Fruit fly (Drosophila melanogaster) whole organism, embryonic: ENCODE data around the gene CG1136.

Experiments used
- ATbp ChIP-seq: fragments of 200-800 bp; sonication (Bioruptor generic); optimal IDR thresholded peaks from 2 replicates; lab custom pipeline; 2017; ENCODE audit warnings: missing biosample characterization, mild to moderate bottlenecking, missing genetic modification characterization, missing genetic modification reagents
- Adf1 ChIP-seq: fragments of 200-800 bp; sonication (Bioruptor generic); IDR thresholded peaks from 2 replicates; pipeline ENCODE4 v1.3.6; 2022; ENCODE audit warnings: missing biosample characterization, missing genetic modification characterization
- CG12155 ChIP-seq: fragments of 200-800 bp; sonication (Bioruptor generic); optimal IDR thresholded peaks from 3 replicates; lab custom pipeline; 2016; ENCODE audit warnings: missing biosample characterization, missing genetic modification characterization
- CG17328 ChIP-seq: fragments of 200-800 bp; sonication (Bioruptor generic); IDR thresholded peaks from 2 replicates; pipeline ENCODE4 v1.3.6; 2022; ENCODE audit warnings: missing biosample characterization, missing genetic modification characterization
- CG17802 ChIP-seq: fragments of 200-800 bp; sonication (Bioruptor generic); optimal IDR thresholded peaks from 2 replicates; lab custom pipeline; 2018; ENCODE audit warnings: missing biosample characterization, mild to moderate bottlenecking, missing genetic modification characterization, moderate library complexity
- CG17912 ChIP-seq: fragments of 200-800 bp; sonication (Bioruptor generic); optimal IDR thresholded peaks from 2 replicates; lab custom pipeline; 2018; ENCODE audit warnings: missing biosample characterization, mild to moderate bottlenecking, missing genetic modification characterization
- CG2678 ChIP-seq: fragments of 200-800 bp; sonication (Bioruptor generic); optimal IDR thresholded peaks from 3 replicates; lab custom pipeline; 2019; ENCODE audit warnings: missing biosample characterization, mild to moderate bottlenecking, missing genetic modification characterization, moderate library complexity
- CG30403 ChIP-seq: fragments of 200-800 bp; sonication (Bioruptor generic); optimal IDR thresholded peaks from 3 replicates; lab custom pipeline; 2016; ENCODE audit warnings: missing biosample characterization, missing genetic modification characterization
- CG32532 ChIP-seq: fragments of 200-800 bp; sonication (Bioruptor generic); IDR thresholded peaks from 2 replicates; pipeline ENCODE4 v1.3.6; 2022; ENCODE audit warnings: missing biosample characterization, missing genetic modification characterization
- CG34224 ChIP-seq: fragments of 200-800 bp; sonication (Bioruptor generic); IDR thresholded peaks from 3 replicates; pipeline ENCODE4 v1.3.6; 2022; ENCODE audit warnings: missing biosample characterization, missing genetic modification characterization; ENCODE audit not compliant: partially characterized antibody
- CG4328 ChIP-seq: fragments of 200-800 bp; sonication (Bioruptor generic); optimal IDR thresholded peaks from 3 replicates; lab custom pipeline; 2017; ENCODE audit warnings: missing biosample characterization, missing genetic modification reagents, missing genetic modification characterization
- CG4707 ChIP-seq: fragments of 200-800 bp; sonication (Bioruptor generic); optimal IDR thresholded peaks from 2 replicates; lab custom pipeline; 2018; ENCODE audit warnings: missing biosample characterization, mild to moderate bottlenecking, missing genetic modification characterization, moderate library complexity
- CG4854 ChIP-seq: fragments of 200-800 bp; sonication (Bioruptor generic); optimal IDR thresholded peaks from 2 replicates; lab custom pipeline; 2016; ENCODE audit warnings: missing biosample characterization, missing genetic modification characterization, inconsistent platforms
- CG6813 ChIP-seq: fragments of 200-800 bp; sonication (Bioruptor generic); optimal IDR thresholded peaks from 2 replicates; lab custom pipeline; 2017; ENCODE audit warnings: missing biosample characterization, missing genetic modification characterization, mild to moderate bottlenecking, moderate library complexity, missing genetic modification reagents
- CG8281 ChIP-seq: fragments of 200-800 bp; sonication (Bioruptor generic); optimal IDR thresholded peaks from 2 replicates; lab custom pipeline; 2018; ENCODE audit warnings: missing biosample characterization, mild to moderate bottlenecking, missing genetic modification characterization, moderate library complexity
- CG8388 ChIP-seq: fragments of 200-800 bp; sonication (Bioruptor generic); optimal IDR thresholded peaks from 2 replicates; lab custom pipeline; 2019; ENCODE audit warnings: missing biosample characterization, mild to moderate bottlenecking, missing genetic modification characterization, moderate library complexity
- CrebB ChIP-seq: fragments of 200-800 bp; sonication (Bioruptor generic); optimal IDR thresholded peaks from 3 replicates; lab custom pipeline; 2018; ENCODE audit warnings: missing biosample characterization, mild to moderate bottlenecking, missing genetic modification characterization
- Dek ChIP-seq: fragments of 200-800 bp; sonication (Bioruptor generic); optimal IDR thresholded peaks from 3 replicates; lab custom pipeline; 2019; ENCODE audit warnings: missing biosample characterization, mild to moderate bottlenecking, missing genetic modification characterization, moderate library complexity
- Dll ChIP-seq: fragments of 200-800 bp; sonication (Bioruptor generic); IDR thresholded peaks from 4 replicates; pipeline ENCODE4 v1.3.6; 2022; ENCODE audit warnings: missing biosample characterization, missing genetic modification characterization; ENCODE audit not compliant: partially characterized antibody
- Dp ChIP-seq: fragments of 200-800 bp; sonication (Bioruptor generic); optimal IDR thresholded peaks from 2 replicates; lab custom pipeline; 2018; ENCODE audit warnings: missing biosample characterization, mild to moderate bottlenecking, missing genetic modification characterization, moderate library complexity
- ERR ChIP-seq: fragments of 200-800 bp; sonication (Bioruptor generic); optimal IDR thresholded peaks from 2 replicates; lab custom pipeline; 2016; ENCODE audit warnings: missing biosample characterization, missing genetic modification characterization
- Ets65A ChIP-seq: fragments of 200-800 bp; sonication (Bioruptor generic); peaks from one replicate; lab custom pipeline; 2016; ENCODE audit warnings: missing biosample characterization, missing genetic modification characterization
- Fer1 ChIP-seq: fragments of 200-800 bp; sonication (Bioruptor generic); optimal IDR thresholded peaks from 2 replicates; lab custom pipeline; 2017; ENCODE audit warnings: missing biosample characterization, mild to moderate bottlenecking, missing genetic modification characterization
- Fer2 ChIP-seq: fragments of 200-800 bp; sonication (Bioruptor generic); optimal IDR thresholded peaks from 2 replicates; lab custom pipeline; 2018; ENCODE audit warnings: missing biosample characterization, mild to moderate bottlenecking, missing genetic modification characterization, moderate library complexity
- Med ChIP-seq: fragments of 200-800 bp; sonication (Bioruptor generic); peaks from one replicate; lab custom pipeline; 2016; ENCODE audit warnings: missing biosample characterization, missing genetic modification characterization, mild to moderate bottlenecking, inconsistent platforms, moderate library complexity
- Side ChIP-seq: fragments of 200-800 bp; sonication (Bioruptor generic); optimal IDR thresholded peaks from 2 replicates; lab custom pipeline; 2016; ENCODE audit warnings: missing biosample characterization, missing genetic modification characterization
- Taf1 ChIP-seq: fragments of 200-800 bp; sonication (Bioruptor generic); IDR thresholded peaks from 2 replicates; pipeline ENCODE4 v1.3.6; 2022; ENCODE audit warnings: missing biosample characterization, missing genetic modification characterization
- Xrp1 ChIP-seq: fragments of 200-800 bp; sonication (Bioruptor generic); IDR thresholded peaks from 2 replicates; pipeline ENCODE4 v1.3.6; 2022; ENCODE audit warnings: missing biosample characterization, missing genetic modification characterization
- YL-1 ChIP-seq: fragments of 200-800 bp; sonication (Bioruptor generic); optimal IDR thresholded peaks from 3 replicates; lab custom pipeline; 2017; ENCODE audit warnings: missing biosample characterization, mild to moderate bottlenecking, missing genetic modification characterization
- al ChIP-seq: fragments of 200-800 bp; sonication (Bioruptor generic); IDR thresholded peaks from 2 replicates; pipeline ENCODE4 v1.3.6; 2022; ENCODE audit warnings: missing biosample characterization, missing genetic modification characterization
- bbx ChIP-seq: fragments of 200-800 bp; sonication (Bioruptor generic); IDR thresholded peaks from 2 replicates; pipeline ENCODE4 v1.3.6; 2022; ENCODE audit warnings: missing biosample characterization, missing genetic modification characterization; ENCODE audit not compliant: partially characterized antibody
- chinmo ChIP-seq: fragments of 200-800 bp; sonication (Bioruptor generic); IDR thresholded peaks from 4 replicates; pipeline ENCODE4 v1.3.6; 2022; ENCODE audit warnings: missing biosample characterization, missing genetic modification characterization; ENCODE audit not compliant: partially characterized antibody
- dimm ChIP-seq: fragments of 200-800 bp; sonication (Bioruptor generic); IDR thresholded peaks from 2 replicates; pipeline ENCODE4 v1.3.6; 2022; ENCODE audit warnings: missing biosample characterization, missing genetic modification characterization
- ems ChIP-seq: fragments of 200-800 bp; sonication (Bioruptor generic); optimal IDR thresholded peaks from 3 replicates; lab custom pipeline; 2016; ENCODE audit warnings: missing biosample characterization, missing genetic modification characterization
- esg ChIP-seq: fragments of 200-800 bp; sonication (Bioruptor generic); conservative IDR thresholded peaks from 2 replicates; pipeline ENCODE4 v1.3.6; 2022; ENCODE audit warnings: missing biosample characterization, missing genetic modification characterization
- fru ChIP-seq: fragments of >200 bp; optimal IDR thresholded peaks from 2 replicates; lab custom pipeline; 2017
- ftz-f1 ChIP-seq: fragments of 200-800 bp; sonication (Bioruptor generic); optimal IDR thresholded peaks from 2 replicates; lab custom pipeline; 2016; ENCODE audit warnings: missing biosample characterization, missing genetic modification characterization
- grn ChIP-seq: fragments of 200-800 bp; sonication (Bioruptor generic); optimal IDR thresholded peaks from 3 replicates; lab custom pipeline; 2017; ENCODE audit warnings: missing biosample characterization, missing genetic modification characterization
- hkb ChIP-seq, 2 experiments: fragments of 200-800 bp in 1 of 2; fragments of >200 bp in 1 of 2; sonication (Bioruptor generic) in 1 of 2; IDR thresholded peaks in 1 of 2; optimal IDR thresholded peaks in 1 of 2; 2 replicates each; pipeline versions ENCODE4 v1.3.6 to Lab custom; 2017 to 2022; ENCODE audit warnings: missing biosample characterization in 1 of 2, missing genetic modification characterization in 1 of 2
- kay ChIP-seq: fragments of 200-800 bp; sonication (Bioruptor generic); optimal IDR thresholded peaks from 2 replicates; lab custom pipeline; 2016; ENCODE audit warnings: missing biosample characterization, missing genetic modification characterization
- klu ChIP-seq: fragments of 200-800 bp; sonication (Bioruptor generic); IDR thresholded peaks from 2 replicates; pipeline ENCODE4 v1.3.6; 2022; ENCODE audit warnings: missing biosample characterization, missing genetic modification characterization
- lilli ChIP-seq: fragments of 200-800 bp; sonication (Bioruptor generic); optimal IDR thresholded peaks from 3 replicates; lab custom pipeline; 2016; ENCODE audit warnings: missing biosample characterization, missing genetic modification characterization
- mirr ChIP-seq: fragments of 200-800 bp; sonication (Bioruptor generic); optimal IDR thresholded peaks from 3 replicates; lab custom pipeline; 2018; ENCODE audit warnings: missing biosample characterization, mild to moderate bottlenecking, missing genetic modification characterization
- psq ChIP-seq: fragments of 200-800 bp; sonication (Bioruptor generic); optimal IDR thresholded peaks from 2 replicates; lab custom pipeline; 2017; ENCODE audit warnings: missing biosample characterization, missing genetic modification characterization
- slp2 ChIP-seq: fragments of 200-800 bp; sonication (Bioruptor generic); optimal IDR thresholded peaks from 2 replicates; lab custom pipeline; 2016; ENCODE audit warnings: missing biosample characterization, missing genetic modification characterization
- sug ChIP-seq: fragments of 200-800 bp; optimal IDR thresholded peaks from 2 replicates; lab custom pipeline; 2019; ENCODE audit warnings: missing biosample characterization, mild to moderate bottlenecking, missing genetic modification characterization, moderate library complexity
- unpg ChIP-seq: fragments of 200-800 bp; sonication (Bioruptor generic); optimal IDR thresholded peaks from 3 replicates; lab custom pipeline; 2018; ENCODE audit warnings: missing biosample characterization, mild to moderate bottlenecking, missing genetic modification characterization, moderate library complexity

The CG1136 gene

DNA sequence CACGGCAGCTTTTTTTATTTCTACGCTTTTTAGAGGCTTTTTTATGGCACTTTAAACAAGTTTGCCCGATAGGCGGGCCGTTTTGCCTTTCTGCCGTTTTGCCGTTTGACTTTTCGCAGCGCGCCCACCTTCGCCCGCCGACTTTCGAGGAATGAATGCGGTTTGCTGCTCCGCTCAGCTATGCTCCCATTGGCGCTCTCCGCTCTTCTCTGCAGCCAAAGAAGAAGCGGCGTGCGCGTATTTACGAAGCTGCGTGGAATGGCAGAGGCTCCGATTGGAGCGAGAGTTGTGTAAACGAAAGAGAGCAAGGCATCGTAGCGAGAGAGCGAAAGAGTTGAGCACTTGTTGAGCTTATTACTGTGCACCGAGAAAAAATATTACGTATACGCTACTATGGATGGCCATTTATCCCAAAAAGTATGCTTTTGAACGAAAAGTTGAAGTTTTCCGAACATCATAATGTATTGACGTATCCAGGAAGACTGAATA lies 25.2 kb downstream of the CG1136 start, which contains the start of gene wit (continued):
- TF ChIP-seq Dll (GFP tag; lab: Robert Waterston, UW) (peak; percentile 47; the same call in 1 of the 4 replicates), Xrp1 (GFP tag; lab: Robert Waterston, UW) (no peak), CG4707 (GFP tag; lab: Kevin White, UChicago) (peak; percentile 22), klu (GFP tag; lab: Robert Waterston, UW) (no peak), Dp (GFP tag; lab: Kevin White, UChicago) (peak; percentile 6), fru (no peak), bbx (GFP tag; lab: Robert Waterston, UW) (peak; percentile 41; the same call in 1 of the 2 replicates), al (GFP tag; lab: Robert Waterston, UW) (no peak), unpg (GFP tag; lab: Kevin White, UChicago) (peak; percentile 6), Ets65A (GFP tag; lab: Kevin White, UChicago) (peak; percentile 80), Dek (tag; lab: Kevin White, UChicago) (no peak), chinmo (GFP tag; lab: Robert Waterston, UW) (peak; percentile 97), CrebB (tag; lab: Kevin White, UChicago) (peak; percentile 30), grn (GFP tag; lab: Kevin White, UChicago) (no peak), sug (peak; percentile 22), CG32532 (GFP tag; lab: Robert Waterston, UW) (peak; percentile 62; the same call in 1 of the 2 replicates), dimm (GFP tag; lab: Robert Waterston, UW) (no peak), lilli (GFP tag; lab: Kevin White, UChicago) (peak; percentile 25), CG4854 (peak; percentile 5), ERR (GFP tag; lab: Kevin White, UChicago) (no peak), ATbp (GFP tag; lab: Kevin White, UChicago) (peak; percentile 19), esg (GFP tag; lab: Robert Waterston, UW) (no peak), slp2 (GFP tag; lab: Kevin White, UChicago) (no peak), ems (GFP tag; lab: Kevin White, UChicago) (peak; percentile 13), CG17912 (no peak), YL-1 (peak; percentile 9), CG2678 (tag; lab: Kevin White, UChicago) (peak; percentile 21), CG12155 (GFP tag; lab: Kevin White, UChicago) (no peak), CG17328 (GFP tag; lab: Robert Waterston, UW) (no peak; the same call in 1 of the 2 replicates), Fer2 (no peak), Adf1 (GFP tag; lab: Robert Waterston, UW) (peak; percentile 45; the same call in 1 of the 2 replicates), ftz-f1 (GFP tag; lab: Kevin White, UChicago) (peak; percentile 6), mirr (GFP tag; lab: Kevin White, UChicago) (peak; percentile 27), Fer1 (peak; percentile 67), kay (GFP tag; lab: Kevin White, UChicago) (no peak), CG17802 (tag; lab: Kevin White, UChicago) (no peak), CG8388 (GFP tag; lab: Kevin White, UChicago) (no peak), CG34224 (GFP tag; lab: Robert Waterston, UW) (peak; percentile 75), Side (GFP tag; lab: Kevin White, UChicago) (peak; percentile 5), Med (GFP tag; lab: Kevin White, UChicago) (peak; percentile 87), CG8281 (tag; lab: Kevin White, UChicago) (no peak), CG4328 (GFP tag; lab: Kevin White, UChicago) (peak; percentile 18), CG30403 (GFP tag; lab: Kevin White, UChicago) (peak; percentile 36), hkb (optimal IDR thresholded peaks at IDR 0.05; lab: Kevin White, UChicago) (no peak), hkb (GFP tag; IDR thresholded peaks at IDR 0.05; lab: Robert Waterston, UW) (peak; percentile 49; the same call in 1 of the 2 replicates), psq (GFP tag; lab: Kevin White, UChicago) (peak; percentile 92), CG6813 (peak; percentile 43), Taf1 (GFP tag; lab: Robert Waterston, UW) (no peak)
